Worm (Caenorhabditis elegans): ENCODE measurements around the gene gei-8.

Gene gei-8

DNA sequence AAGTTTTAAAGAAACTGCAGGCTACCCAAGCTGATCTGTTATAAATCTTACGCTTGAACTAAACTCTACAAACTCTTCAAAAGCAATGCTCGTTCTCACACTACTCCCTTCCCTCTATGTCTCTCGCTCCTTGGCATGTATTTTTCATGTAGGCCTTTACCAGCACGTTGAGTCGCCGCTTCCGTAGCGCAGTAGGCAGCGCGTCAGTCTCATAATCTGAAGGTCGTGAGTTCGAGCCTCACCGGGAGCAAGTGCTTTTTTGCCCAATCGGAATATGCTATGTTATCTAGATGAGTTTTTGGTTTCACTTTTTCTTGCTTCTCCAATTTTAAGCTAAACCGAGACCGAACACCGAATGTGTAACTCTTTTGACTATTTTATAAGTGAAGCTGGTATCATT, 14.6 kb downstream of the gei-8 start:
- TF ChIP-seq jun-1 (tag; optimal IDR thresholded peaks at IDR 0.05) (no peak), ceh-8 (GFP tag; optimal IDR thresholded peaks at IDR 0.05) (no peak), fkh-10 (GFP tag; optimal IDR thresholded peaks at IDR 0.05) (peak; percentile 23), dsc-1 (tag; optimal IDR thresholded peaks at IDR 0.05) (peak; percentile 61), unc-30 (tag; optimal IDR thresholded peaks at IDR 0.05) (no peak), ceh-82 (tag; optimal IDR thresholded peaks at IDR 0.05) (peak; percentile 19 to 54 (median 41)), ceh-63 (GFP tag; optimal IDR thresholded peaks at IDR 0.05) (no peak), pax-3 (tag; optimal IDR thresholded peaks at IDR 0.05) (no peak), ama-1 (optimal IDR thresholded peaks at IDR 0.05) (no peak), swsn-7 (tag; optimal IDR thresholded peaks at IDR 0.05) (peak; percentile 64), ets-5 (GFP tag; IDR thresholded peaks at IDR 0.05) (no peak), lin-39 (tag; optimal IDR thresholded peaks at IDR 0.05) (no peak), ces-1 (GFP tag; optimal IDR thresholded peaks at IDR 0.05) (no peak), nhr-47 (tag; optimal IDR thresholded peaks at IDR 0.05) (peak; percentile 71), Y116A8C.19 (tag; optimal IDR thresholded peaks at IDR 0.05; ENCODE audit: borderline replicate concordance) (no peak), irx-1 (tag; optimal IDR thresholded peaks at IDR 0.05) (no peak), lin-13 (GFP tag; optimal IDR thresholded peaks at IDR 0.05) (no peak), nhr-12 (tag; optimal IDR thresholded peaks at IDR 0.05) (no peak), mab-9 (GFP tag; IDR thresholded peaks at IDR 0.05) (no peak), sox-4 (tag; optimal IDR thresholded peaks at IDR 0.05) (no peak), tlp-1 (tag; optimal IDR thresholded peaks at IDR 0.05) (no peak), vab-15 (tag; optimal IDR thresholded peaks at IDR 0.05) (peak; percentile 11), ceh-88 (GFP tag; IDR thresholded peaks at IDR 0.05) (no peak), elt-3 (tag; optimal IDR thresholded peaks at IDR 0.05) (no peak), nhr-77 (tag; optimal IDR thresholded peaks at IDR 0.05) (peak; percentile 31), sptf-1 (tag; optimal IDR thresholded peaks at IDR 0.05) (no peak), nhr-11 (tag; optimal IDR thresholded peaks at IDR 0.05) (no peak), tbx-2 (tag; optimal IDR thresholded peaks at IDR 0.05) (peak; percentile 23), nhr-237 (tag; optimal IDR thresholded peaks at IDR 0.05) (no peak), nhr-19 (GFP tag; conservative IDR thresholded peaks at IDR 0.05) (peak; percentile 52; the same call in 1 of the 2 replicates), lin-35 (GFP tag; optimal IDR thresholded peaks at IDR 0.05) (peak; percentile 60 to 64), C04F5.9 (tag; optimal IDR thresholded peaks at IDR 0.05) (no peak), aha-1 (tag; optimal IDR thresholded peaks at IDR 0.05) (no peak), xbp-1 (tag; optimal IDR thresholded peaks at IDR 0.05) (peak; percentile 53), elt-2 (tag; optimal IDR thresholded peaks at IDR 0.05) (no peak), F16B12.6 (tag; optimal IDR thresholded peaks at IDR 0.05) (no peak), isw-1 (GFP tag; IDR thresholded peaks at IDR 0.05) (no peak), nhr-71 (tag; optimal IDR thresholded peaks at IDR 0.05) (peak; percentile 62), snu-23 (GFP tag; optimal IDR thresholded peaks at IDR 0.05) (peak; percentile 67), nhr-28 (tag; optimal IDR thresholded peaks at IDR 0.05) (no peak), egl-27 (tag; optimal IDR thresholded peaks at IDR 0.05) (no peak), efl-1 (optimal IDR thresholded peaks at IDR 0.05) (peak; percentile 36 to 51), efl-1 (GFP tag; optimal IDR thresholded peaks at IDR 0.05 in 1 of 2) (peak; percentile 37 to 95), egl-13 (tag; optimal IDR thresholded peaks at IDR 0.05) (no peak), C16A3.4 (tag; optimal IDR thresholded peaks at IDR 0.05) (peak; percentile 39), blmp-1 (tag; optimal IDR thresholded peaks at IDR 0.05) (no peak), C34B4.2 (tag; optimal IDR thresholded peaks at IDR 0.05) (no peak), ceh-90 (tag; optimal IDR thresholded peaks at IDR 0.05) (no peak), dpl-1 (GFP tag; optimal IDR thresholded peaks at IDR 0.05) (peak in 2 of 3 experiments; percentile 24 to 47), hlh-17 (GFP tag; optimal IDR thresholded peaks at IDR 0.05; ENCODE audit: borderline replicate concordance) (no peak), nhr-84 (tag; optimal IDR thresholded peaks at IDR 0.05) (no peak), pqm-1 (tag; optimal IDR thresholded peaks at IDR 0.05) (no peak), fkh-8 (tag; optimal IDR thresholded peaks at IDR 0.05) (peak; percentile 57), nhr-76 (tag; optimal IDR thresholded peaks at IDR 0.05) (no peak), nhr-85 (tag) (no peak)

All from whole organism, L1 larva.